Worm (Caenorhabditis elegans) whole organism, L4 larva: ENCODE measurements around the gene K07H8.11.

Source experiments
- T26A8.4 ChIP-seq: fragments of 200-800 bp; sonication (Bioruptor generic); IDR thresholded peaks from 2 replicates; pipeline ENCODE4 v1.3.6; 2022; ENCODE audit warnings: missing genetic modification characterization, missing compliant biosample characterization
- Y105C5A.15 ChIP-seq: fragments of 200-800 bp; sonication (Bioruptor generic); IDR thresholded peaks from 2 replicates; pipeline ENCODE4 v1.3.6; 2022; ENCODE audit warnings: missing genetic modification characterization, missing compliant biosample characterization
- Y48G9A.11 ChIP-seq: fragments of 200-800 bp; sonication (Bioruptor generic); IDR thresholded peaks from 2 replicates; pipeline ENCODE4 v1.3.6; 2022; ENCODE audit warnings: missing genetic modification reagents, missing genetic modification characterization, missing compliant biosample characterization
- ZK546.5 ChIP-seq, 2 experiments: sonication (generic microtip); optimal IDR thresholded peaks; 2 replicates each; lab custom pipeline; 2017; ENCODE audit warnings: missing biosample characterization in 2 of 2, missing genetic modification characterization in 2 of 2
- ama-1 ChIP-seq: fragments of 150-350 bp; optimal IDR thresholded peaks from 2 replicates; lab custom pipeline; 2014; ENCODE audit warnings: inconsistent platforms, mixed read lengths
- ceh-20 ChIP-seq: fragments of 200-800 bp; sonication (Bioruptor generic); IDR thresholded peaks from 2 replicates; pipeline ENCODE4 v1.3.6; 2022; ENCODE audit warnings: missing genetic modification reagents, missing genetic modification characterization, missing compliant biosample characterization
- ceh-28 ChIP-seq: fragments of 150-350 bp; optimal IDR thresholded peaks from 2 replicates; lab custom pipeline; 2014; ENCODE audit warnings: missing biosample characterization, missing genetic modification reagents, missing genetic modification characterization
- ceh-82 ChIP-seq: sonication (generic microtip); optimal IDR thresholded peaks from 2 replicates; lab custom pipeline; 2017; ENCODE audit warnings: missing biosample characterization, missing genetic modification characterization
- daf-19 ChIP-seq: fragments of 200-800 bp; sonication (Bioruptor generic); conservative IDR thresholded peaks from 2 replicates; pipeline ENCODE4 v1.3.6; 2022; ENCODE audit warnings: missing genetic modification characterization, missing compliant biosample characterization
- dmd-9 ChIP-seq: fragments of 200-800 bp; sonication (Bioruptor generic); IDR thresholded peaks from 2 replicates; pipeline ENCODE4 v1.3.6; 2022; ENCODE audit warnings: missing genetic modification reagents, missing genetic modification characterization, missing compliant biosample characterization
- dve-1 ChIP-seq: sonication (generic microtip); optimal IDR thresholded peaks from 2 replicates; lab custom pipeline; 2017; ENCODE audit warnings: antibody characterized with exemption, mild to moderate bottlenecking, missing genetic modification characterization, missing compliant biosample characterization; ENCODE audit not compliant: insufficient read depth
- egl-27 ChIP-seq: sonication (generic microtip); optimal IDR thresholded peaks from 3 replicates; lab custom pipeline; 2017; ENCODE audit warnings: missing biosample characterization, missing genetic modification reagents, missing genetic modification characterization
- fos-1 ChIP-seq: fragments of 150-350 bp; optimal IDR thresholded peaks from 2 replicates; lab custom pipeline; 2014; ENCODE audit warnings: missing biosample characterization, missing genetic modification characterization
- hif-1 ChIP-seq, 2 experiments: sonication (generic microtip); optimal IDR thresholded peaks; 2 replicates each; lab custom pipeline; 2016 to 2017; ENCODE audit warnings: missing compliant biosample characterization in 2 of 2, missing genetic modification characterization in 2 of 2, missing genetic modification reagents in 2 of 2, missing genotype in 2 of 2, mild to moderate bottlenecking in 1 of 2
- hlh-11 ChIP-seq: fragments of 200-800 bp; sonication (Bioruptor generic); optimal IDR thresholded peaks from 2 replicates; lab custom pipeline; 2018; ENCODE audit warnings: mild to moderate bottlenecking, missing genetic modification characterization, missing compliant biosample characterization
- hlh-30 ChIP-seq: sonication (generic microtip); optimal IDR thresholded peaks from 2 replicates; lab custom pipeline; 2017; ENCODE audit warnings: antibody characterized with exemption, mild to moderate bottlenecking, missing genetic modification characterization, missing compliant biosample characterization; ENCODE audit not compliant: insufficient read depth
- hmg-1.1 ChIP-seq: fragments of 200-800 bp; sonication (Bioruptor generic); IDR thresholded peaks from 2 replicates; pipeline ENCODE4 v1.3.6; 2022; ENCODE audit warnings: missing genetic modification reagents, missing genetic modification characterization, missing compliant biosample characterization
- jun-1 ChIP-seq: fragments of 150-350 bp; optimal IDR thresholded peaks from 2 replicates; lab custom pipeline; 2014; ENCODE audit warnings: missing biosample characterization, missing genetic modification reagents, missing genetic modification characterization
- lim-7 ChIP-seq: fragments of 200-800 bp; sonication (Bioruptor generic); IDR thresholded peaks from 2 replicates; pipeline ENCODE4 v1.3.6; 2022; ENCODE audit warnings: missing genetic modification characterization, missing compliant biosample characterization
- lin-13 ChIP-seq: fragments of 150-350 bp; optimal IDR thresholded peaks from 2 replicates; lab custom pipeline; 2014; ENCODE audit warnings: missing biosample characterization, missing genetic modification reagents, missing genetic modification characterization
- lsy-2 ChIP-seq, 2 experiments: fragments of 150-350 bp in 1 of 2; sonication (generic microtip) in 1 of 2; optimal IDR thresholded peaks; 2 replicates each; lab custom pipeline; 2014 to 2017; ENCODE audit warnings: missing biosample characterization in 2 of 2, missing genetic modification characterization in 2 of 2
- mxl-2 ChIP-seq: fragments of 200-800 bp; sonication (Bioruptor generic); conservative IDR thresholded peaks from 2 replicates; pipeline ENCODE4 v1.3.6; 2022; ENCODE audit warnings: missing genetic modification reagents, missing genetic modification characterization, missing compliant biosample characterization
- nhr-102 ChIP-seq: sonication (generic microtip); optimal IDR thresholded peaks from 2 replicates; lab custom pipeline; 2016; ENCODE audit warnings: mild to moderate bottlenecking, missing genetic modification characterization, moderate library complexity, missing compliant biosample characterization
- nhr-237 ChIP-seq: sonication (generic microtip); optimal IDR thresholded peaks from 2 replicates; lab custom pipeline; 2017; ENCODE audit warnings: missing biosample characterization, missing genetic modification characterization
- nhr-25 ChIP-seq: sonication (generic microtip); optimal IDR thresholded peaks from 2 replicates; lab custom pipeline; 2017; ENCODE audit warnings: missing genetic modification characterization, mild to moderate bottlenecking, missing compliant biosample characterization, antibody characterized with exemption, moderate library complexity, borderline replicate concordance; ENCODE audit not compliant: insufficient read depth
- nhr-28 ChIP-seq: fragments of 150-350 bp; optimal IDR thresholded peaks from 2 replicates; lab custom pipeline; 2014; ENCODE audit warnings: missing biosample characterization, missing genetic modification characterization
- nhr-76 ChIP-seq: fragments of 150-350 bp; optimal IDR thresholded peaks from 2 replicates; lab custom pipeline; 2014; ENCODE audit warnings: missing biosample characterization, missing genetic modification characterization
- php-3 ChIP-seq: fragments of 200-800 bp; sonication (Bioruptor generic); IDR thresholded peaks from 2 replicates; pipeline ENCODE4 v1.3.6; 2022; ENCODE audit warnings: missing genetic modification reagents, missing genetic modification characterization, missing compliant biosample characterization
- saeg-2 ChIP-seq: fragments of 200-800 bp; sonication (Bioruptor generic); IDR thresholded peaks from 2 replicates; pipeline ENCODE4 v1.3.6; 2022; ENCODE audit warnings: missing genetic modification reagents, missing genetic modification characterization, missing compliant biosample characterization
- sdz-12 ChIP-seq: fragments of 200-800 bp; sonication (Bioruptor generic); optimal IDR thresholded peaks from 2 replicates; lab custom pipeline; 2018; ENCODE audit warnings: mild to moderate bottlenecking, missing genetic modification characterization, missing compliant biosample characterization
- snpc-4 ChIP-seq: fragments of 150-350 bp; optimal IDR thresholded peaks from 2 replicates; lab custom pipeline; 2014; ENCODE audit warnings: missing biosample characterization, missing genetic modification characterization
- spr-3 ChIP-seq: fragments of 200-800 bp; sonication (Bioruptor generic); optimal IDR thresholded peaks from 2 replicates; lab custom pipeline; 2018; ENCODE audit warnings: mild to moderate bottlenecking, missing genetic modification characterization, missing compliant biosample characterization
- tag-97 ChIP-seq: fragments of 200-800 bp; sonication (Bioruptor generic); IDR thresholded peaks from 2 replicates; pipeline ENCODE4 v1.3.6; 2022; ENCODE audit warnings: missing genetic modification characterization, missing compliant biosample characterization
- unc-62 ChIP-seq, 3 experiments: fragments of 150-350 bp in 1 of 3; sonication (generic microtip); optimal IDR thresholded peaks in 2 of 3; peaks in 1 of 3; 1 replicate in 1 of 3; 2 replicates in 2 of 3; lab custom pipeline; 2014 to 2017; ENCODE audit warnings: missing biosample characterization in 3 of 3, missing genetic modification characterization in 3 of 3, missing genetic modification reagents in 3 of 3, missing genotype in 1 of 3
- vab-7 ChIP-seq: fragments of 200-800 bp; sonication (Bioruptor generic); IDR thresholded peaks from 2 replicates; pipeline ENCODE4 v1.3.6; 2022; ENCODE audit warnings: missing genetic modification reagents, missing genetic modification characterization, missing compliant biosample characterization
- zfp-2 ChIP-seq: sonication (generic microtip); optimal IDR thresholded peaks from 2 replicates; lab custom pipeline; 2016; ENCODE audit warnings: mild to moderate bottlenecking, missing genetic modification characterization, missing compliant biosample characterization
- zfp-3 ChIP-seq: fragments of 200-800 bp; sonication (Bioruptor generic); conservative IDR thresholded peaks from 2 replicates; pipeline ENCODE4 v1.3.6; 2022; ENCODE audit warnings: missing genetic modification reagents, missing genetic modification characterization, missing compliant biosample characterization
- ztf-11 ChIP-seq: fragments of 150-350 bp; optimal IDR thresholded peaks from 2 replicates; lab custom pipeline; 2014; ENCODE audit warnings: missing biosample characterization, missing genetic modification characterization

K07H8.11 gene

ce11 chrIV:8275232-8275631 lies at the start of gene K07H8.11:
Gene K07H8.11 (minus strand): TSS chrIV:8275332.
- TF ChIP-seq nhr-25 (tag; lab: Kevin White, UChicago) (no peak), ceh-20 (GFP tag; lab: Robert Waterston, UW) (no peak), nhr-28 (tag; lab: Kevin White, UChicago) (no peak), nhr-237 (tag; lab: Kevin White, UChicago) (no peak), hlh-11 (tag; lab: Kevin White, UChicago) (no peak), lin-13 (GFP tag; lab: Kevin White, UChicago) (no peak), Y105C5A.15 (GFP tag; lab: Robert Waterston, UW) (no peak), ceh-28 (tag; lab: Kevin White, UChicago) (no peak), tag-97 (GFP tag; lab: Robert Waterston, UW) (no peak), dmd-9 (GFP tag; lab: Robert Waterston, UW) (no peak), ztf-11 (tag; lab: Kevin White, UChicago) (no peak)

DNA sequence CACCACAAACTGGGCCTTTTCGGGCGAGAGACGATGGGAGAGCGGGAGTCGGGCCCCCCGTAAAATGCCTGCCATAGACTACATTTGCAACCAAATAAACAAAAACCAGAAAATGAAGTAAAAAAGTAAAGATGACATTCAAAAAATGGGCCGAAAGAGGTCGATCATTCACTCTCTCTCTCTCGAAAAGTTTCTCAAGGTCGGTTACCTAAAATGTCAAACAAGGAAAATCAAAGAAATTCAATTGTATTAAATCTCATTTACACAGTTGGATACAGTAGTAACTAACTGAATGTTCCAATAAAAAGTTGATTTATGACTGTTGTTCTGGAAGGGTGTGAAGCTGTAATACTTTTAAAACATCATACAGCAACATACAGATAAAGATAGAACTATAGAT lies 43.7 kb upstream of the K07H8.11 start:
- TF ChIP-seq fos-1 (tag; lab: Kevin White, UChicago) (no peak), T26A8.4 (GFP tag; lab: Robert Waterston, UW) (no peak), zfp-2 (tag; lab: Kevin White, UChicago) (no peak), hlh-30 (no peak), lim-7 (GFP tag; lab: Robert Waterston, UW) (no peak), unc-62 (GFP tag; optimal IDR thresholded peaks at IDR 0.05 in 1 of 2; lab: Kevin White, UChicago) (no peak), unc-62 (tag; optimal IDR thresholded peaks at IDR 0.05; lab: Kevin White, UChicago) (no peak), hif-1 (tag; optimal IDR thresholded peaks at IDR 0.05; lab: Kevin White, UChicago) (no peak), egl-27 (tag; lab: Kevin White, UChicago) (no peak), ceh-82 (tag; lab: Kevin White, UChicago) (no peak), snpc-4 (tag; lab: Kevin White, UChicago) (no peak), spr-3 (GFP tag; lab: Kevin White, UChicago) (no peak), nhr-102 (tag; lab: Kevin White, UChicago) (no peak), saeg-2 (no peak), ama-1 (lab: Kevin White, UChicago) (no peak), nhr-76 (no peak), vab-7 (no peak)
- TF ChIP-seq, all 104 proteins: peak for 0

DNA sequence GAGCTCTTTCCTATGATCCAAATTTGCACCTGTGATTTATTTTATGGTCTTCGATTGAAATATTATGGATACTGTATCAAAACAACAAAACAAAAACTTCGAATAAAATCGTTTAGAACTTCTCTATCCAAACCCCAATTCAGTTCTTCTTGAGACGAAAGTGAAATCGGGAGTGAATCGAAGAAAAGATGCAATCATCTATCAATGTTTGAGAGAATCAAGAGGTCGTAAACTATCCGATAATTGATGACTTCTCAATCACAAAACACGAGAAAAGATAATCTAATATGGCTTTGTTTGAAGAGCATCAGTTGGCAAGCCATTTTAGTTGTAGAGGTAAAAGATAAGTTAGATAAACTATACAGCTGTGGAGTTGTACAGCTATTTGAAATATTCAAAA lies 42.7 kb upstream of the K07H8.11 start:
- TF ChIP-seq php-3 (GFP tag; lab: Robert Waterston, UW): peak; percentile 59; the same call in 1 of the 2 replicates
- no peak for TF ChIP-seq zfp-3 (GFP tag; lab: Robert Waterston, UW)

DNA sequence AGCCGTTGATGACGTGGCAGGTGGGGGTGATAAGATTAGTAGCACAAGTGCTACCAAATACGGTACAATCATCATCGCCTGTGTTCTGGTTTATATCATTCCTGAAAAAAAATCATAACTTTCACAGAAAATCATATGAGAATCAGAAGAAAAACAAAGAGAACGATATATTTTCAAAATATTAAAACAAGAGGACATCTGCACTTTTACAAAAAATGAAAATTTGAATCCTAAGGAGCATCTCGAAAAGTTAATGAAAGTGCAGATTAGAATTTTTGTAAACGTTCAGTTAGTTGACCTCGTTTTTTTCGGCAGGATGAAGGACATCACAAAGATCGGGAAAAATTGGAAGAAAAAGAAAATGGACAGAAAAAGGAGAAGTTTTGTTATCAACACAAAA lies 37.7 kb upstream of the K07H8.11 start, which contains the start of gene F35H10.10:
Gene F35H10.10 (minus strand): TSS at position 101 of the 400 bp plus-strand sequence.
- TF ChIP-seq sdz-12 (GFP tag; lab: Kevin White, UChicago): no peak
- TF ChIP-seq vab-7: no peak
- no peak for TF ChIP-seq hlh-30
- no peak for TF ChIP-seq lsy-2 (tag; optimal IDR thresholded peaks at IDR 0.05; lab: Kevin White, UChicago)
- no peak for TF ChIP-seq spr-3 (GFP tag; lab: Kevin White, UChicago)
- TF ChIP-seq daf-19 (GFP tag; lab: Robert Waterston, UW): no peak
- no peak for TF ChIP-seq ceh-28 (tag; lab: Kevin White, UChicago)
- no peak for TF ChIP-seq jun-1 (tag; lab: Kevin White, UChicago)
- no peak for TF ChIP-seq mxl-2
- TF ChIP-seq dve-1 (tag; lab: Kevin White, UChicago): no peak
- no peak for TF ChIP-seq tag-97 (GFP tag; lab: Robert Waterston, UW)
- TF ChIP-seq hmg-1.1: no peak
- no peak for TF ChIP-seq snpc-4 (tag; lab: Kevin White, UChicago)
- no peak for TF ChIP-seq ZK546.5 (tag; optimal IDR thresholded peaks at IDR 0.05; lab: Kevin White, UChicago)
- TF ChIP-seq Y48G9A.11 (GFP tag; lab: Robert Waterston, UW): no peak
